Fruit fly (Drosophila melanogaster): ENCODE data around the gene TfIIFalpha.

- no peak for TF ChIP-seq CG1620 (GFP tag; optimal IDR thresholded peaks at IDR 0.05)
- no peak for TF ChIP-seq bab1 (GFP tag; optimal IDR thresholded peaks at IDR 0.05)
- TF ChIP-seq toe (GFP tag; optimal IDR thresholded peaks at IDR 0.05), result no peak
- TF ChIP-seq Hr96 (GFP tag; optimal IDR thresholded peaks at IDR 0.05), result no peak
- no peak for TF ChIP-seq CG7045 (GFP tag; optimal IDR thresholded peaks at IDR 0.05)
These were observed 21.2 kb downstream of the TfIIFalpha start for dm6 chr3R:6401522-6401844.
